Comparison of ENCODE assay signal across 3 fruit fly cellular contexts in genomic region chr3L:15590803-15591597, dm6.
TF ChIP-seq lines count a peak whose summit lies in the region.

No protein-coding gene starts in this region.

- no peak for TF ChIP-seq CTCF in whole organism, embryonic (GFP tag; optimal IDR thresholded peaks at IDR 0.05; lab: Kevin White, UChicago)

TF ChIP-seq in whole organism, embryonic, 481 proteins besides CTCF, POLR2A, EP300 and RAD21 (continues in another document):
- TF ChIP-seq Xrp1 (GFP tag; IDR thresholded peaks at IDR 0.05; lab: Robert Waterston, UW) = peak; percentile 32; the same call in 1 of the 2 replicates
- TF ChIP-seq CG8924 (tag; optimal IDR thresholded peaks at IDR 0.05; lab: Kevin White, UChicago) = peak; percentile 38
- TF ChIP-seq bab2 (GFP tag; optimal IDR thresholded peaks at IDR 0.05; lab: Kevin White, UChicago) = peak; percentile 25
- peak; percentile 9; the same call in 1 of the 2 replicates for TF ChIP-seq CG3847 (GFP tag; IDR thresholded peaks at IDR 0.05; lab: Robert Waterston, UW)
- peak; percentile 59 for TF ChIP-seq Asciz (GFP tag; optimal IDR thresholded peaks at IDR 0.05; lab: Kevin White, UChicago)
- TF ChIP-seq CG13296 (GFP tag; optimal IDR thresholded peaks at IDR 0.05; lab: Kevin White, UChicago) = peak; percentile 55
- TF ChIP-seq CG31441 (GFP tag; IDR thresholded peaks at IDR 0.05; lab: Robert Waterston, UW) = 0 out of 2 replicates have a peak, but pooled peaks have one; percentile 8
- TF ChIP-seq CG11456 (GFP tag; IDR thresholded peaks at IDR 0.05; lab: Robert Waterston, UW) = no peak
- TF ChIP-seq CG3281 (GFP tag; optimal IDR thresholded peaks at IDR 0.05; lab: Kevin White, UChicago) = peak; percentile 39
- 0 out of 3 replicates have a peak, but pooled peaks have one; percentile 5 for TF ChIP-seq z (GFP tag; IDR thresholded peaks at IDR 0.05; lab: Robert Waterston, UW)
- TF ChIP-seq BtbVII (GFP tag; optimal IDR thresholded peaks at IDR 0.05; lab: Kevin White, UChicago) = peak; percentile 22
- TF ChIP-seq CG7839 (tag; optimal IDR thresholded peaks at IDR 0.05; lab: Kevin White, UChicago) = peak; percentile 33
- peak; percentile 4 for TF ChIP-seq CG12155 (GFP tag; optimal IDR thresholded peaks at IDR 0.05; lab: Kevin White, UChicago)
- TF ChIP-seq CG10147 (GFP tag; optimal IDR thresholded peaks at IDR 0.05; lab: Kevin White, UChicago) = peak; percentile 9
- no peak for TF ChIP-seq tup (GFP tag; optimal IDR thresholded peaks at IDR 0.05; lab: Kevin White, UChicago)
- no peak for TF ChIP-seq psq (GFP tag; optimal IDR thresholded peaks at IDR 0.05; lab: Kevin White, UChicago)
- TF ChIP-seq dmrt99B (tag; optimal IDR thresholded peaks at IDR 0.05; lab: Kevin White, UChicago) = peak; percentile 38
- TF ChIP-seq CG4360 (GFP tag; IDR thresholded peaks at IDR 0.05; lab: Robert Waterston, UW) = peak; percentile 90
- peak; percentile 70; the same call in 2 of the 4 replicates for TF ChIP-seq chinmo (GFP tag; IDR thresholded peaks at IDR 0.05; lab: Robert Waterston, UW; ENCODE audit: partially characterized antibody)
- no peak for TF ChIP-seq en (GFP tag; optimal IDR thresholded peaks at IDR 0.05; lab: Kevin White, UChicago)
- TF ChIP-seq prd (optimal IDR thresholded peaks at IDR 0.05; lab: Kevin White, UChicago) = no peak
- TF ChIP-seq prd (GFP tag; IDR thresholded peaks at IDR 0.05; lab: Robert Waterston, UW) = 0 out of 3 replicates have a peak, but pooled peaks have one; percentile 18
- no peak for TF ChIP-seq oc (tag; optimal IDR thresholded peaks at IDR 0.05; lab: Kevin White, UChicago)
- TF ChIP-seq her (GFP tag; optimal IDR thresholded peaks at IDR 0.05; lab: Kevin White, UChicago) = peak; percentile 11
- peak; percentile 34 for TF ChIP-seq HmgZ (tag; optimal IDR thresholded peaks at IDR 0.05; lab: Kevin White, UChicago)
- TF ChIP-seq Gsc (GFP tag; IDR thresholded peaks at IDR 0.05; lab: Robert Waterston, UW) = no peak
- TF ChIP-seq grn (GFP tag; optimal IDR thresholded peaks at IDR 0.05; lab: Kevin White, UChicago) = peak; percentile 24
- TF ChIP-seq sob (GFP tag; IDR thresholded peaks at IDR 0.05; lab: Robert Waterston, UW) = 0 out of 2 replicates have a peak, but pooled peaks have one; percentile 40

TF ChIP-seq in whole organism, prepupa, 60 proteins besides CTCF, POLR2A, EP300 and RAD21:
- TF ChIP-seq pdm3 (GFP tag; optimal IDR thresholded peaks at IDR 0.05; lab: Kevin White, UChicago) (peak; percentile 13), Eip78C (GFP tag; lab: Kevin White, UChicago) (peak; percentile 45), net (GFP tag; optimal IDR thresholded peaks at IDR 0.05; lab: Kevin White, UChicago) (no peak), Eip75B (GFP tag; optimal IDR thresholded peaks at IDR 0.05; lab: Kevin White, UChicago) (peak; percentile 0), CG4318 (GFP tag; optimal IDR thresholded peaks at IDR 0.05; lab: Kevin White, UChicago) (no peak), CG15336 (GFP tag; IDR thresholded peaks at IDR 0.05; lab: Robert Waterston, UW) (peak; percentile 39; the same call in 1 of the 2 replicates), fkh (GFP tag; optimal IDR thresholded peaks at IDR 0.05; lab: Kevin White, UChicago) (peak; percentile 86), dac (GFP tag; optimal IDR thresholded peaks at IDR 0.05; lab: Kevin White, UChicago) (no peak), acj6 (GFP tag; optimal IDR thresholded peaks at IDR 0.05; lab: Kevin White, UChicago) (peak; percentile 9), CG31627 (GFP tag; optimal IDR thresholded peaks at IDR 0.05; lab: Kevin White, UChicago) (no peak), Hr4 (GFP tag; optimal IDR thresholded peaks at IDR 0.05; lab: Kevin White, UChicago) (peak; percentile 18), CG10631 (GFP tag; optimal IDR thresholded peaks at IDR 0.05; lab: Kevin White, UChicago) (no peak), vri (GFP tag; optimal IDR thresholded peaks at IDR 0.05; lab: Kevin White, UChicago) (no peak), Gug (GFP tag; IDR thresholded peaks at IDR 0.05; lab: Robert Waterston, UW) (no peak), lz (GFP tag; optimal IDR thresholded peaks at IDR 0.05; lab: Kevin White, UChicago) (no peak), OdsH (GFP tag; optimal IDR thresholded peaks at IDR 0.05; lab: Kevin White, UChicago) (peak; percentile 3), CG11902 (GFP tag; optimal IDR thresholded peaks at IDR 0.05; lab: Kevin White, UChicago) (no peak), eg (GFP tag; IDR thresholded peaks at IDR 0.05; lab: Robert Waterston, UW) (peak; percentile 52; the same call in 2 of the 3 replicates), Ets96B (tag; optimal IDR thresholded peaks at IDR 0.05; lab: Kevin White, UChicago) (no peak), CG8119 (GFP tag; IDR thresholded peaks at IDR 0.05; lab: Robert Waterston, UW) (peak; percentile 18; the same call in 1 of the 3 replicates), Eip93F (GFP tag; optimal IDR thresholded peaks at IDR 0.05; lab: Kevin White, UChicago) (no peak), CG3032 (tag; optimal IDR thresholded peaks at IDR 0.05; lab: Kevin White, UChicago) (peak; percentile 7), fd59A (GFP tag; optimal IDR thresholded peaks at IDR 0.05; lab: Kevin White, UChicago) (peak; percentile 2), fd85E (GFP tag; optimal IDR thresholded peaks at IDR 0.05; lab: Kevin White, UChicago) (no peak), CG32006 (GFP tag; optimal IDR thresholded peaks at IDR 0.05; lab: Kevin White, UChicago) (peak; percentile 19)

TF ChIP-seq in whole organism, pupa, 21 proteins besides CTCF, POLR2A, EP300 and RAD21:
- no peak for TF ChIP-seq CG17806 (tag; optimal IDR thresholded peaks at IDR 0.05; lab: Kevin White, UChicago)
- peak; percentile 6 for TF ChIP-seq Pif1A (GFP tag; optimal IDR thresholded peaks at IDR 0.05; lab: Kevin White, UChicago)
- TF ChIP-seq EcR (GFP tag; optimal IDR thresholded peaks at IDR 0.05; lab: Kevin White, UChicago) = peak; percentile 28
TF ChIP-seq in whole organism, pupa: peak in this region for 2.

Comparison
In these comparisons a context has a peak if more than half of its experiments do, and no peak if none do; other contexts are left out.
1. Of the 7 proteins assayed by ChIP-seq in both whole organism, embryonic and whole organism, prepupa: peak only in whole organism, embryonic: Sox102F; only in whole organism, prepupa: none; in both: none; in neither: 6.